Worm (Caenorhabditis elegans) whole organism, late embryonic: Measurements from ENCODE around the gene F59E12.15.

ENCODE experiments used
- C08G9.2 ChIP-seq: sonication (generic microtip); optimal IDR thresholded peaks from 2 replicates; lab custom pipeline; 2016; ENCODE audit warnings: mild to moderate bottlenecking, missing genetic modification characterization, moderate library complexity, missing compliant biosample characterization
- F13H6.1 ChIP-seq: sonication (generic microtip); optimal IDR thresholded peaks from 2 replicates; lab custom pipeline; 2016; ENCODE audit warnings: missing genetic modification characterization, missing compliant biosample characterization
- K09A11.1 ChIP-seq: sonication (generic microtip); optimal IDR thresholded peaks from 2 replicates; lab custom pipeline; 2017; ENCODE audit warnings: antibody characterized with exemption, mild to moderate bottlenecking, missing genetic modification characterization, missing compliant biosample characterization; ENCODE audit not compliant: insufficient read depth
- T23F11.4 ChIP-seq: fragments of 200-800 bp; sonication (Bioruptor generic); optimal IDR thresholded peaks from 2 replicates; lab custom pipeline; 2018; ENCODE audit warnings: mild to moderate bottlenecking, missing genetic modification characterization, missing compliant biosample characterization
- Y22D7AL.16 ChIP-seq: sonication (generic microtip); optimal IDR thresholded peaks from 2 replicates; lab custom pipeline; 2016; ENCODE audit warnings: missing genetic modification characterization, missing compliant biosample characterization
- ama-1 ChIP-seq: fragments of 150-350 bp; optimal IDR thresholded peaks from 2 replicates; lab custom pipeline; 2014
- ceh-18 ChIP-seq: sonication (generic microtip); optimal IDR thresholded peaks from 2 replicates; lab custom pipeline; 2016; ENCODE audit warnings: missing genetic modification characterization, missing compliant biosample characterization
- ceh-19 ChIP-seq: fragments of 200-800 bp; sonication (Bioruptor generic); optimal IDR thresholded peaks from 2 replicates; lab custom pipeline; 2018; ENCODE audit warnings: mild to moderate bottlenecking, missing genetic modification characterization, missing compliant biosample characterization
- ceh-30 ChIP-seq: fragments of 150-350 bp; optimal IDR thresholded peaks from 2 replicates; lab custom pipeline; 2014; ENCODE audit warnings: missing biosample characterization, missing genetic modification characterization
- ceh-34 ChIP-seq: sonication (generic microtip); optimal IDR thresholded peaks from 2 replicates; lab custom pipeline; 2016; ENCODE audit warnings: mild to moderate bottlenecking, missing genetic modification characterization, missing compliant biosample characterization
- ceh-48 ChIP-seq: sonication (generic microtip); optimal IDR thresholded peaks from 2 replicates; lab custom pipeline; 2016; ENCODE audit warnings: missing genetic modification characterization, inconsistent platforms, missing compliant biosample characterization
- ceh-9 ChIP-seq: sonication (generic microtip); optimal IDR thresholded peaks from 2 replicates; lab custom pipeline; 2016; ENCODE audit warnings: mild to moderate bottlenecking, missing genetic modification characterization, inconsistent platforms, missing compliant biosample characterization
- elt-2 ChIP-seq: sonication (generic microtip); optimal IDR thresholded peaks from 2 replicates; lab custom pipeline; 2016; ENCODE audit warnings: missing genetic modification reagents, missing genetic modification characterization, missing compliant biosample characterization
- elt-4 ChIP-seq: sonication (generic microtip); optimal IDR thresholded peaks from 2 replicates; lab custom pipeline; 2016; ENCODE audit warnings: missing genetic modification characterization, missing compliant biosample characterization
- eyg-1 ChIP-seq: sonication (generic microtip); optimal IDR thresholded peaks from 2 replicates; lab custom pipeline; 2016; ENCODE audit warnings: missing genotype, missing genetic modification characterization, missing compliant biosample characterization
- fax-1 ChIP-seq: sonication (generic microtip); optimal IDR thresholded peaks from 2 replicates; lab custom pipeline; 2016; ENCODE audit warnings: missing genotype, missing genetic modification characterization, missing compliant biosample characterization
- fkh-10 ChIP-seq: fragments of 150-350 bp; optimal IDR thresholded peaks from 2 replicates; lab custom pipeline; 2014; ENCODE audit warnings: missing biosample characterization, missing genetic modification reagents, missing genetic modification characterization
- hlh-13 ChIP-seq: fragments of 200-800 bp; sonication (Bioruptor generic); optimal IDR thresholded peaks from 2 replicates; lab custom pipeline; 2018; ENCODE audit warnings: mild to moderate bottlenecking, missing genetic modification characterization, missing compliant biosample characterization
- hlh-30 ChIP-seq: sonication (generic microtip); optimal IDR thresholded peaks from 2 replicates; lab custom pipeline; 2017; ENCODE audit warnings: antibody characterized with exemption, missing genetic modification characterization, missing compliant biosample characterization; ENCODE audit not compliant: insufficient read depth
- hlh-6 ChIP-seq: sonication (generic microtip); optimal IDR thresholded peaks from 2 replicates; lab custom pipeline; 2016; ENCODE audit warnings: missing genotype, missing genetic modification characterization, missing compliant biosample characterization
- hlh-8 ChIP-seq: sonication (generic microtip); optimal IDR thresholded peaks from 2 replicates; lab custom pipeline; 2016; ENCODE audit warnings: missing genotype, missing genetic modification characterization, missing compliant biosample characterization
- lin-11 ChIP-seq: fragments of 200-800 bp; sonication (Bioruptor generic); optimal IDR thresholded peaks from 2 replicates; lab custom pipeline; 2018; ENCODE audit warnings: mild to moderate bottlenecking, missing genetic modification characterization, missing compliant biosample characterization
- nfya-1 ChIP-seq: sonication (generic microtip); optimal IDR thresholded peaks from 2 replicates; lab custom pipeline; 2017; ENCODE audit warnings: missing genetic modification characterization, mild to moderate bottlenecking, missing compliant biosample characterization, antibody characterized with exemption, moderate library complexity
- nhr-11 ChIP-seq: fragments of 150-350 bp; optimal IDR thresholded peaks from 2 replicates; lab custom pipeline; 2014; ENCODE audit warnings: missing biosample characterization, missing genetic modification characterization
- odd-2 ChIP-seq: sonication (generic microtip); optimal IDR thresholded peaks from 2 replicates; lab custom pipeline; 2017; ENCODE audit warnings: antibody characterized with exemption, mild to moderate bottlenecking, missing genetic modification characterization, missing compliant biosample characterization
- pag-3 ChIP-seq: sonication (generic microtip); optimal IDR thresholded peaks from 2 replicates; lab custom pipeline; 2016; ENCODE audit warnings: missing compliant biosample characterization, missing genetic modification characterization, borderline replicate concordance
- pat-9 ChIP-seq: fragments of 200-800 bp; sonication (Bioruptor generic); optimal IDR thresholded peaks from 2 replicates; lab custom pipeline; 2018; ENCODE audit warnings: mild to moderate bottlenecking, missing genetic modification characterization, moderate library complexity, missing compliant biosample characterization
- pax-1 ChIP-seq: fragments of 150-350 bp; optimal IDR thresholded peaks from 2 replicates; lab custom pipeline; 2014; ENCODE audit warnings: missing biosample characterization, missing genetic modification characterization
- pha-2 ChIP-seq: sonication (generic microtip); optimal IDR thresholded peaks from 2 replicates; lab custom pipeline; 2017; ENCODE audit warnings: mild to moderate bottlenecking, missing genetic modification characterization, missing compliant biosample characterization
- pha-4 ChIP-seq: fragments of 150-350 bp; optimal IDR thresholded peaks from 2 replicates; lab custom pipeline; 2018; ENCODE audit warnings: missing biosample characterization, missing genetic modification reagents, missing genetic modification characterization
- pros-1 ChIP-seq: fragments of 150-350 bp; optimal IDR thresholded peaks from 2 replicates; lab custom pipeline; 2014; ENCODE audit warnings: missing biosample characterization, missing genetic modification reagents, missing genetic modification characterization
- rnt-1 ChIP-seq: sonication (generic microtip); optimal IDR thresholded peaks from 2 replicates; lab custom pipeline; 2016; ENCODE audit warnings: missing genetic modification characterization, missing compliant biosample characterization
- tbx-2 ChIP-seq: sonication (generic microtip); optimal IDR thresholded peaks from 2 replicates; lab custom pipeline; 2016; ENCODE audit warnings: missing genetic modification characterization, missing compliant biosample characterization
- ttx-3 ChIP-seq: sonication (generic microtip); optimal IDR thresholded peaks from 2 replicates; lab custom pipeline; 2016; ENCODE audit warnings: missing genetic modification reagents, missing genetic modification characterization, missing compliant biosample characterization
- unc-42 ChIP-seq: sonication (generic microtip); optimal IDR thresholded peaks from 2 replicates; lab custom pipeline; 2016; ENCODE audit warnings: missing genotype, missing genetic modification characterization, missing compliant biosample characterization
- unc-86 ChIP-seq: sonication (generic microtip); optimal IDR thresholded peaks from 2 replicates; lab custom pipeline; 2016; ENCODE audit warnings: missing genetic modification characterization, missing compliant biosample characterization

F59E12.15 gene

DNA sequence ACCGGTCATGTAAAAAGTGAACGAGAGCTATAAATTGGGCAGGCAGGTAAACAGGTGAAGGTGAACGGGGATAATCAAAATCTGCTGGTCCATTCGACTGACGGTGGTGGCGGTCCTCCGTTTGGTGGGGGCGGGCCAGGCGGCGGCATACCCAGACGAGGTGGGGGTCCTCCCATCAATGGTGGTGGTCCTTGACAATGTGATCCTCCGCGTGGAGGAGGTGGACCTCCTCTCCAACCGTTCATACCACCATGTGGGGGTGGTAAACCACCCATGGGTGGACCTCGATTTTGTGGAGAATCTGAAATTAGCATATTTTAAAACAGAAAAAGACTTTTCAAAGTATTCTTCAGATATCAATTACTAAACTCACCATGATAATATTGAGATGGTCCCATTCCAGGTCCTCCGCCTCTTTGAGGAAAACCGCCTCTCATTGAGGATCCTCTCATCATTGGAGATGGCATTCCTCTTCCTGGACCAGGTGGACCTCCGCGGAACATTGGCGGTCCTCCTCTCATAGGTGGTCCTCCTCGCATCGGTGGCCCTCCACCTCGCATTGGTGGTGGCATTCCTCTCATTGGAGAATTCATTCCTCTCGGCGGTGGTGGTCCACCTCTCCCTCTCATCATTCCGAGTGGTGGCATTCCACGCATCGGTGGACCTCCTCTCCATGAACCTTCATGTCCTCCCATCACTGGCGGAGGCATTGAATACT, 12.3 kb upstream of the F59E12.15 start:
- peak; percentile 41 for TF ChIP-seq elt-4 (tag; lab: Kevin White, UChicago)
- TF ChIP-seq ceh-34 (tag; lab: Kevin White, UChicago): no peak
- no peak for TF ChIP-seq ceh-30 (tag; lab: Kevin White, UChicago)
- no peak for TF ChIP-seq unc-86 (tag; lab: Kevin White, UChicago)
- no peak for TF ChIP-seq ttx-3
- TF ChIP-seq pax-1 (tag; lab: Kevin White, UChicago): no peak
- no peak for TF ChIP-seq hlh-30 (tag; lab: Kevin White, UChicago)
- TF ChIP-seq pag-3 (tag; lab: Kevin White, UChicago): no peak

- TF ChIP-seq lin-11 (tag; lab: Kevin White, UChicago) (no peak), fkh-10 (GFP tag; lab: Kevin White, UChicago) (no peak), pat-9 (tag; lab: Kevin White, UChicago) (no peak), pag-3 (tag; lab: Kevin White, UChicago) (no peak), nhr-11 (tag; lab: Kevin White, UChicago) (no peak), elt-4 (tag; lab: Kevin White, UChicago) (no peak), tbx-2 (no peak), ceh-19 (GFP tag; lab: Kevin White, UChicago) (no peak), T23F11.4 (GFP tag; lab: Kevin White, UChicago) (no peak), ama-1 (lab: Kevin White, UChicago) (no peak), fax-1 (tag; lab: Kevin White, UChicago) (no peak), ttx-3 (no peak), odd-2 (no peak), ceh-18 (tag; lab: Kevin White, UChicago) (no peak), unc-42 (tag; lab: Kevin White, UChicago) (no peak), nfya-1 (tag; lab: Kevin White, UChicago) (no peak), Y22D7AL.16 (tag; lab: Kevin White, UChicago) (no peak), F13H6.1 (tag; lab: Kevin White, UChicago) (no peak), hlh-8 (no peak), elt-2 (tag; lab: Kevin White, UChicago) (no peak)
- TF ChIP-seq, all 69 proteins: peak for 0
Observed at ce11 chrII:5638059-5638458, 9.9 kb upstream of the F59E12.15 start, which contains the start of gene F59E12.3. F59E12.3 (plus strand) TSS chrII:5638359.

ce11 chrII:5636826-5637225, 8.7 kb upstream of the F59E12.15 start, which contains the start of gene F59E12.8:
F59E12.8 (minus strand) TSS chrII:5636926.
- TF ChIP-seq pha-4: no peak
- TF ChIP-seq eyg-1 (tag; lab: Kevin White, UChicago): no peak
- TF ChIP-seq C08G9.2 (tag; lab: Kevin White, UChicago): no peak
- TF ChIP-seq ceh-9 (tag; lab: Kevin White, UChicago): no peak
- no peak for TF ChIP-seq hlh-13 (GFP tag; lab: Kevin White, UChicago)

- TF ChIP-seq pax-1 (tag; lab: Kevin White, UChicago) (no peak), ceh-30 (tag; lab: Kevin White, UChicago) (no peak), pha-2 (tag; lab: Kevin White, UChicago) (no peak), K09A11.1 (tag; lab: Kevin White, UChicago) (no peak), hlh-6 (no peak), ceh-48 (tag; lab: Kevin White, UChicago) (no peak), pros-1 (no peak), rnt-1 (tag; lab: Kevin White, UChicago) (no peak), eyg-1 (tag; lab: Kevin White, UChicago) (no peak)
Observed at ce11 chrII:5633453-5633852, 5.3 kb upstream of the F59E12.15 start.
